Worm (Caenorhabditis elegans): ENCODE results near the gene ugt-22.

DNA sequence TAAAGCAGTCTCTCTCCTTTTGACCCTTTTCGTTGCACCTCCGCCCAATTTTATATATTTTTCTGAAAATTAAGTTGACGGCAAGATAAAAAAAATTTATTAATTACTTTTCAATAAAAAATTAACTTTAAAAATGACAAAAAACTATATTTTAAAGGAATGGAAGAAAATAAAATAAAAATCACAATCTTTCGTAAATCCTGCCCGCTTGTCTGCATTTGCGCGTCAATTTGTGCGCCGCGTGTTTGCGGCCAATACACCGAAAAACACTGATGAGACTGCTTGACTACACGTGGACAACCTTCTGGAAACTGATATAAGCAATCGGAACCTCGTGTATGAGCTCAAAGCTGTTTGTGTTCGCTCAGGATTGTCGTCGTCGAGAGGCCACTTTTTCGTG, 2.1 kb upstream of the ugt-22 start, which contains the start of gene C08F11.7:
- TF ChIP-seq elt-1 (tag; optimal IDR thresholded peaks at IDR 0.05) (no peak), nhr-237 (tag; optimal IDR thresholded peaks at IDR 0.05) (no peak), nhr-11 (tag; optimal IDR thresholded peaks at IDR 0.05) (no peak), lin-13 (GFP tag; optimal IDR thresholded peaks at IDR 0.05) (no peak), unc-62 (GFP tag; optimal IDR thresholded peaks at IDR 0.05) (no peak), elt-3 (tag; optimal IDR thresholded peaks at IDR 0.05) (no peak), F13H6.1 (tag; optimal IDR thresholded peaks at IDR 0.05) (no peak), lin-11 (tag; optimal IDR thresholded peaks at IDR 0.05) (no peak), fos-1 (tag; optimal IDR thresholded peaks at IDR 0.05) (no peak), ztf-11 (tag; optimal IDR thresholded peaks at IDR 0.05) (no peak)

Data from whole organism, L2 larva.